Fruit fly (Drosophila melanogaster) whole organism, larva: ENCODE measurements around the gene CG2938.

Experiments used
- noc ChIP-seq: fragments of 200-800 bp; sonication (Bioruptor generic); optimal IDR thresholded peaks from 3 replicates; lab custom pipeline; 2019; ENCODE audit warnings: missing biosample characterization, mild to moderate bottlenecking, missing genetic modification characterization, moderate library complexity

The CG2938 gene

dm6 chrX:3886751-3887150 is 49.5 kb downstream of the CG2938 start:
- no peak for TF ChIP-seq noc (tag; lab: Kevin White, UChicago)

dm6 chrX:3883904-3884303 is 52.4 kb downstream of the CG2938 start, which contains the start of gene CG15239:
CG15239 (plus strand) TSS chrX:3884168.
- TF ChIP-seq noc (tag; lab: Kevin White, UChicago): no peak
